Fruit fly (Drosophila melanogaster): ENCODE data around the gene CG42716.

Gene CG42716

dm6 chr3L:16033090-16033828 is at the start of gene CG42716, which contains the start of gene CG42717:
TSS of gene CG42716 (plus strand) at chr3L:16033778.
TSS of gene CG42717 (minus strand) at chr3L:16033190.
- TF ChIP-seq CG7045 (GFP tag; optimal IDR thresholded peaks at IDR 0.05) (no peak), CG12768 (GFP tag; optimal IDR thresholded peaks at IDR 0.05) (no peak), CG7101 (tag; optimal IDR thresholded peaks at IDR 0.05) (no peak), ovo (GFP tag; optimal IDR thresholded peaks at IDR 0.05) (no peak), pad (GFP tag; optimal IDR thresholded peaks at IDR 0.05) (no peak)

dm6 chr3L:15987635-15988034 is 45.9 kb upstream of the CG42716 start, which contains the start of gene PolD1:
TSS of gene PolD1 (minus strand) at chr3L:15987815.
- no peak for TF ChIP-seq pad (GFP tag; optimal IDR thresholded peaks at IDR 0.05)
- no peak for TF ChIP-seq ovo (GFP tag; optimal IDR thresholded peaks at IDR 0.05)
- TF ChIP-seq Clk (GFP tag; optimal IDR thresholded peaks at IDR 0.05) = no peak
- no peak for TF ChIP-seq CG7101 (tag; optimal IDR thresholded peaks at IDR 0.05)
- no peak for TF ChIP-seq Crg-1 (GFP tag; optimal IDR thresholded peaks at IDR 0.05)
- no peak for TF ChIP-seq Hr96 (GFP tag; optimal IDR thresholded peaks at IDR 0.05)
- TF ChIP-seq CG14711 (tag; optimal IDR thresholded peaks at IDR 0.05) = no peak
- no peak for TF ChIP-seq CG7045 (GFP tag; optimal IDR thresholded peaks at IDR 0.05)

DNA sequence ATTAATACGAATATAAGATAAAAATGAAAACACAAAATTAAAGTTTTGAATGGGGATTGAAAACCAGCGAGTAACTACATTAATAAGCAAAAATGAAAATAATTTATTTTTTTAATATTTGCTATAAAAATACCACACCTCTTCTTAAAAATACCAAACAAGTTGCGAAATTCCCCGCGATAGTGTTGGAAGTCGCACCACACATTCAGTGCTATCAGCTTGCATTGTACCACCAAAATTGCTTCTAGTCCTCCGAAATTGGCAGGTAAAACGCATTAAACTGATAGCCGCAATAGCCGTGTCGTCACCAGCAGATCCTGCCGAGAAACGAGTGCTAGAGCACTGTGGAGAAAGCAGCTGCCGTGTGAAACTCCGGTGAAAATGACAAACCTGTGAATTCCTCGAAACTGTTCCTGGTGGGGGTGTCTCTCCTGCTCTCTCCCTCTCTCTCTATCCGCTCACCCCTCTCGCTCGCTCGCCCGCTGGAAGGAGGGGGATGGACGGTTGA is 45.5 kb upstream of the CG42716 start, which contains the start of gene Hip14:
Hip14 (plus strand) TSS at position 198 of the 508 bp plus-strand sequence.
- peak; percentile 10 for TF ChIP-seq Crg-1 (GFP tag; optimal IDR thresholded peaks at IDR 0.05)
- TF ChIP-seq CG7045 (GFP tag; optimal IDR thresholded peaks at IDR 0.05) = peak; percentile 12
- TF ChIP-seq toe (GFP tag; optimal IDR thresholded peaks at IDR 0.05) = no peak
- TF ChIP-seq Mnt (GFP tag; optimal IDR thresholded peaks at IDR 0.05) = no peak
- peak; percentile 25 for TF ChIP-seq CG1620 (GFP tag; optimal IDR thresholded peaks at IDR 0.05)
- no peak for TF ChIP-seq Clk (GFP tag; optimal IDR thresholded peaks at IDR 0.05)
- TF ChIP-seq CG11617 (GFP tag; optimal IDR thresholded peaks at IDR 0.05) = peak; percentile 51
- peak; percentile 65 for TF ChIP-seq CG12768 (GFP tag; optimal IDR thresholded peaks at IDR 0.05)
- TF ChIP-seq CG5204 (GFP tag; optimal IDR thresholded peaks at IDR 0.05) = no peak
- peak; percentile 24 for TF ChIP-seq CG14711 (tag; optimal IDR thresholded peaks at IDR 0.05)
- no peak for TF ChIP-seq ovo (GFP tag; optimal IDR thresholded peaks at IDR 0.05)
- TF ChIP-seq tj (GFP tag; optimal IDR thresholded peaks at IDR 0.05) = no peak
- TF ChIP-seq kay (GFP tag; ENCODE audit: borderline replicate concordance) = no peak
- peak; percentile 16 for TF ChIP-seq cic (GFP tag; optimal IDR thresholded peaks at IDR 0.05)
- TF ChIP-seq bab1 (GFP tag; optimal IDR thresholded peaks at IDR 0.05) = peak; percentile 11
- TF ChIP-seq pad (GFP tag; optimal IDR thresholded peaks at IDR 0.05) = peak; percentile 95
- TF ChIP-seq Hr96 (GFP tag; optimal IDR thresholded peaks at IDR 0.05) = no peak
- peak; percentile 16 for TF ChIP-seq CG33017 (tag; optimal IDR thresholded peaks at IDR 0.05)
- no peak for TF ChIP-seq cnc (optimal IDR thresholded peaks at IDR 0.05)
- TF ChIP-seq CG7101 (tag; optimal IDR thresholded peaks at IDR 0.05) = peak; percentile 58

- TF ChIP-seq kay (GFP tag; ENCODE audit: borderline replicate concordance) (no peak), CG14711 (tag; optimal IDR thresholded peaks at IDR 0.05) (no peak), CG12768 (GFP tag; optimal IDR thresholded peaks at IDR 0.05) (no peak), CG33017 (tag; optimal IDR thresholded peaks at IDR 0.05) (no peak), ovo (GFP tag; optimal IDR thresholded peaks at IDR 0.05) (no peak), cnc (optimal IDR thresholded peaks at IDR 0.05) (no peak), cic (GFP tag; optimal IDR thresholded peaks at IDR 0.05) (no peak), bab1 (GFP tag; optimal IDR thresholded peaks at IDR 0.05) (no peak), CG5204 (GFP tag; optimal IDR thresholded peaks at IDR 0.05) (no peak), pad (GFP tag; optimal IDR thresholded peaks at IDR 0.05) (no peak), CG7101 (tag; optimal IDR thresholded peaks at IDR 0.05) (no peak)
Observed at dm6 chr3L:15996019-15996418, 37.6 kb upstream of the CG42716 start.

- TF ChIP-seq toe (GFP tag; optimal IDR thresholded peaks at IDR 0.05) (no peak), pad (GFP tag; optimal IDR thresholded peaks at IDR 0.05) (no peak), Hr96 (GFP tag; optimal IDR thresholded peaks at IDR 0.05) (no peak), ovo (GFP tag; optimal IDR thresholded peaks at IDR 0.05) (no peak), CG33017 (tag; optimal IDR thresholded peaks at IDR 0.05) (no peak), CG5204 (GFP tag; optimal IDR thresholded peaks at IDR 0.05) (no peak), CG1620 (GFP tag; optimal IDR thresholded peaks at IDR 0.05) (no peak), kay (GFP tag; ENCODE audit: borderline replicate concordance) (no peak), cnc (optimal IDR thresholded peaks at IDR 0.05) (no peak), Mnt (GFP tag; optimal IDR thresholded peaks at IDR 0.05) (no peak), CG7101 (tag; optimal IDR thresholded peaks at IDR 0.05) (no peak), CG14711 (tag; optimal IDR thresholded peaks at IDR 0.05) (no peak), Clk (GFP tag; optimal IDR thresholded peaks at IDR 0.05) (no peak), CG11617 (GFP tag; optimal IDR thresholded peaks at IDR 0.05) (no peak), tj (GFP tag; optimal IDR thresholded peaks at IDR 0.05) (no peak), Crg-1 (GFP tag; optimal IDR thresholded peaks at IDR 0.05) (no peak), bab1 (GFP tag; optimal IDR thresholded peaks at IDR 0.05) (no peak), cic (GFP tag; optimal IDR thresholded peaks at IDR 0.05) (no peak)
Observed at dm6 chr3L:15998217-15998616, 35.4 kb upstream of the CG42716 start.

DNA sequence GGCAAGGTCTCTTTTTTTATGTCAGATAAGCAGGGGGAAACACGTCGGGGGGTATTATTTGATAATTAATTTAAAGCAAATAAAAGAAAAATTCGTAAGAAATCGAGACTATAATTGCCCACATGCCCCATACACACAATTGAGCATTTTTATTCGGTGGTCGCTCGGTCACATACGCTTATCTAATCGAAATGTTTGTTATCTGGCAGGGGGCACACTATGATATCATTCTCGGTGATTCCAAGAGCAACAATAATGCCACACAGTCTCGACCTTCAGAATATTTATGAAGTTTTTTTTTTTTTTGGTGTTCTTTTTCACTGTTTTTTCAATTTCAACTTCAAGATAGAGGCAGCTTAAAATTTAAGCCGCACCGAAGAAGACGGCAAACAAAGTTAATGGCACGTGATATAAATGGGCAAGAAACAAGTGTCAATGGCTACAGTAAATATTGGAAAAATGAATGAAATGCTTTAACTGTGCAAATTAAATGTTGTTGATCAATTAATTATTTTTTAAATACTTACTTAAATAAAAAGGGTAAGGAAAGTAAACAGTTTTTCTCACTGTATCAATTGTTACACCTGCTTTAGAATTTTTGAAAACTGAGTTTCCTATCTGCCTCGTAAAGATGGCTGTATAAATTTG is 34.1 kb upstream of the CG42716 start:
- no peak for TF ChIP-seq bab1 (GFP tag; optimal IDR thresholded peaks at IDR 0.05)
- TF ChIP-seq pad (GFP tag; optimal IDR thresholded peaks at IDR 0.05) = no peak
- TF ChIP-seq Mnt (GFP tag; optimal IDR thresholded peaks at IDR 0.05) = no peak
- no peak for TF ChIP-seq Crg-1 (GFP tag; optimal IDR thresholded peaks at IDR 0.05)
- no peak for TF ChIP-seq CG1620 (GFP tag; optimal IDR thresholded peaks at IDR 0.05)
- TF ChIP-seq tj (GFP tag; optimal IDR thresholded peaks at IDR 0.05) = no peak
- TF ChIP-seq CG14711 (tag; optimal IDR thresholded peaks at IDR 0.05) = no peak
- no peak for TF ChIP-seq CG12768 (GFP tag; optimal IDR thresholded peaks at IDR 0.05)
- no peak for TF ChIP-seq Clk (GFP tag; optimal IDR thresholded peaks at IDR 0.05)
- TF ChIP-seq CG5204 (GFP tag; optimal IDR thresholded peaks at IDR 0.05) = no peak
- no peak for TF ChIP-seq CG33017 (tag; optimal IDR thresholded peaks at IDR 0.05)
- TF ChIP-seq cic (GFP tag; optimal IDR thresholded peaks at IDR 0.05) = no peak
